Worm (Caenorhabditis elegans) whole organism, L3 larva: ENCODE measurements around the gene abu-12.

Experiments used
- R02D3.7 ChIP-seq: fragments of 150-350 bp; optimal IDR thresholded peaks from 2 replicates; lab custom pipeline; 2014; ENCODE audit warnings: missing biosample characterization, missing genetic modification characterization
- ZK546.5 ChIP-seq: sonication (generic microtip); optimal IDR thresholded peaks from 2 replicates; lab custom pipeline; 2017; ENCODE audit warnings: missing biosample characterization, missing genetic modification characterization
- aly-2 ChIP-seq: fragments of 150-350 bp; optimal IDR thresholded peaks from 2 replicates; lab custom pipeline; 2014; ENCODE audit warnings: missing biosample characterization, missing genetic modification characterization
- ama-1 ChIP-seq: fragments of 150-350 bp; optimal IDR thresholded peaks from 2 replicates; lab custom pipeline; 2018
- ceh-16 ChIP-seq: sonication (generic microtip); optimal IDR thresholded peaks from 2 replicates; lab custom pipeline; 2017; ENCODE audit warnings: missing biosample characterization, missing genetic modification characterization
- ceh-28 ChIP-seq: fragments of 150-350 bp; optimal IDR thresholded peaks from 2 replicates; lab custom pipeline; 2014; ENCODE audit warnings: missing biosample characterization, missing genetic modification reagents, missing genetic modification characterization
- ceh-82 ChIP-seq: fragments of 150-350 bp; optimal IDR thresholded peaks from 2 replicates; lab custom pipeline; 2014; ENCODE audit warnings: missing biosample characterization, missing genetic modification characterization
- ceh-9 ChIP-seq: sonication (generic microtip); optimal IDR thresholded peaks from 2 replicates; lab custom pipeline; 2018; ENCODE audit warnings: missing biosample characterization, missing genetic modification characterization
- daf-12 ChIP-seq: fragments of 150-350 bp; optimal IDR thresholded peaks from 2 replicates; lab custom pipeline; 2014; ENCODE audit warnings: missing biosample characterization, missing genetic modification reagents, missing genetic modification characterization
- egl-27 ChIP-seq: sonication (generic microtip); optimal IDR thresholded peaks from 4 replicates; lab custom pipeline; 2017; ENCODE audit warnings: missing biosample characterization, missing genetic modification reagents, missing genetic modification characterization
- elt-1 ChIP-seq: fragments of 150-350 bp; optimal IDR thresholded peaks from 2 replicates; lab custom pipeline; 2014; ENCODE audit warnings: missing biosample characterization, missing genetic modification characterization
- elt-2 ChIP-seq: sonication (generic microtip); optimal IDR thresholded peaks from 2 replicates; lab custom pipeline; 2016; ENCODE audit warnings: missing genetic modification reagents, mild to moderate bottlenecking, missing genetic modification characterization, missing compliant biosample characterization
- elt-3 ChIP-seq, 3 experiments: fragments of 150-350 bp in 1 of 3; sonication (generic microtip) in 2 of 3; optimal IDR thresholded peaks; 2 replicates in 2 of 3; 4 replicates in 1 of 3; lab custom pipeline; 2014 to 2017; ENCODE audit warnings: missing biosample characterization in 3 of 3, missing genetic modification characterization in 3 of 3
- eor-1 ChIP-seq, 2 experiments: fragments of 150-350 bp; optimal IDR thresholded peaks; 2 replicates each; lab custom pipeline; 2014 to 2018; ENCODE audit warnings: missing biosample characterization in 2 of 2, missing genetic modification characterization in 2 of 2
- fkh-10 ChIP-seq: sonication (generic microtip); optimal IDR thresholded peaks from 2 replicates; lab custom pipeline; 2017; ENCODE audit warnings: missing biosample characterization, missing genetic modification reagents, missing genetic modification characterization
- fkh-2 ChIP-seq: fragments of 150-350 bp; optimal IDR thresholded peaks from 2 replicates; lab custom pipeline; 2014; ENCODE audit warnings: missing biosample characterization, missing genetic modification reagents, missing genetic modification characterization
- hmg-11 ChIP-seq: sonication (generic microtip); optimal IDR thresholded peaks from 2 replicates; lab custom pipeline; 2016; ENCODE audit warnings: missing genetic modification characterization, missing compliant biosample characterization
- jun-1 ChIP-seq: fragments of 150-350 bp; optimal IDR thresholded peaks from 2 replicates; lab custom pipeline; 2014; ENCODE audit warnings: missing biosample characterization, missing genetic modification reagents, missing genetic modification characterization
- lsy-12 ChIP-seq: sonication (generic microtip); optimal IDR thresholded peaks from 2 replicates; lab custom pipeline; 2016; ENCODE audit warnings: mild to moderate bottlenecking, missing genetic modification characterization, missing compliant biosample characterization
- mml-1 ChIP-seq: fragments of 150-350 bp; sonication (generic microtip); optimal IDR thresholded peaks from 3 replicates; lab custom pipeline; 2014; ENCODE audit warnings: missing biosample characterization, missing genetic modification characterization
- nfya-1 ChIP-seq: sonication (generic microtip); optimal IDR thresholded peaks from 2 replicates; lab custom pipeline; 2017; ENCODE audit warnings: missing genetic modification characterization, mild to moderate bottlenecking, missing compliant biosample characterization, antibody characterized with exemption, moderate library complexity; ENCODE audit not compliant: insufficient read depth
- nhr-11 ChIP-seq: fragments of 150-350 bp; optimal IDR thresholded peaks from 2 replicates; lab custom pipeline; 2014; ENCODE audit warnings: missing biosample characterization, missing genetic modification characterization
- nhr-12 ChIP-seq: fragments of 150-350 bp; optimal IDR thresholded peaks from 2 replicates; lab custom pipeline; 2014; ENCODE audit warnings: missing biosample characterization, missing genetic modification characterization
- nhr-23 ChIP-seq: fragments of 150-350 bp; optimal IDR thresholded peaks from 2 replicates; lab custom pipeline; 2014; ENCODE audit warnings: missing biosample characterization, missing genetic modification reagents, missing genetic modification characterization
- nhr-25 ChIP-seq: sonication (generic microtip); optimal IDR thresholded peaks from 2 replicates; lab custom pipeline; 2017; ENCODE audit warnings: missing biosample characterization, missing genetic modification characterization
- nhr-28 ChIP-seq: fragments of 150-350 bp; optimal IDR thresholded peaks from 2 replicates; lab custom pipeline; 2014; ENCODE audit warnings: missing biosample characterization, missing genetic modification characterization
- nhr-43 ChIP-seq: sonication (generic microtip); optimal IDR thresholded peaks from 2 replicates; lab custom pipeline; 2016; ENCODE audit warnings: mild to moderate bottlenecking, missing genetic modification characterization, missing compliant biosample characterization; ENCODE audit not compliant: poor library complexity, severe bottlenecking
- nhr-67 ChIP-seq: fragments of 150-350 bp; optimal IDR thresholded peaks from 2 replicates; lab custom pipeline; 2014; ENCODE audit warnings: missing biosample characterization, missing genetic modification characterization
- nhr-76 ChIP-seq: fragments of 150-350 bp; sonication (generic microtip); optimal IDR thresholded peaks from 5 replicates; lab custom pipeline; 2014; ENCODE audit warnings: missing biosample characterization, missing genetic modification characterization
- nhr-77 ChIP-seq: fragments of 150-350 bp; optimal IDR thresholded peaks from 2 replicates; lab custom pipeline; 2014; ENCODE audit warnings: missing biosample characterization, missing genetic modification characterization
- pha-4 ChIP-seq: fragments of 150-350 bp; optimal IDR thresholded peaks from 2 replicates; lab custom pipeline; 2014; ENCODE audit warnings: missing biosample characterization, missing genetic modification reagents, missing genetic modification characterization
- pqm-1 ChIP-seq: fragments of 150-350 bp; optimal IDR thresholded peaks from 2 replicates; lab custom pipeline; 2017; ENCODE audit warnings: missing biosample characterization, missing genetic modification characterization, inconsistent platforms
- sea-2 ChIP-seq: fragments of 150-350 bp; sonication (generic microtip); optimal IDR thresholded peaks from 4 replicates; lab custom pipeline; 2014; ENCODE audit warnings: missing biosample characterization, missing genetic modification reagents, missing genetic modification characterization
- snpc-4 ChIP-seq: fragments of 150-350 bp; optimal IDR thresholded peaks from 2 replicates; lab custom pipeline; 2014; ENCODE audit warnings: missing biosample characterization, missing genetic modification characterization
- tbx-2 ChIP-seq: sonication (generic microtip); optimal IDR thresholded peaks from 2 replicates; lab custom pipeline; 2016; ENCODE audit warnings: mild to moderate bottlenecking, missing genetic modification characterization, missing compliant biosample characterization
- unc-39 ChIP-seq: sonication (generic microtip); optimal IDR thresholded peaks from 4 replicates; lab custom pipeline; 2017; ENCODE audit warnings: missing biosample characterization, missing genetic modification characterization
- unc-62 ChIP-seq: fragments of 150-350 bp; sonication (generic microtip); optimal IDR thresholded peaks from 4 replicates; lab custom pipeline; 2014; ENCODE audit warnings: missing biosample characterization, missing genetic modification reagents, missing genetic modification characterization
- zag-1 ChIP-seq: fragments of 150-350 bp; optimal IDR thresholded peaks from 2 replicates; lab custom pipeline; 2014; ENCODE audit warnings: missing biosample characterization, missing genetic modification characterization
- ztf-4 ChIP-seq: fragments of 150-350 bp; optimal IDR thresholded peaks from 2 replicates; lab custom pipeline; 2014; ENCODE audit warnings: missing biosample characterization, missing genetic modification characterization

The abu-12 gene

ce11 chrX:457139-457802 lies at the start of gene abu-12:
Gene abu-12, minus strand, starts transcription at chrX:457610.
- TF ChIP-seq elt-3 (tag; optimal IDR thresholded peaks at IDR 0.05; lab: Kevin White, UChicago) (no peak), nhr-25 (tag; lab: Kevin White, UChicago) (peak; percentile 55)

ce11 chrX:506848-507247 lies 49.4 kb upstream of the abu-12 start, which contains the start of gene B0310.2:
Gene B0310.2, minus strand, starts transcription at chrX:506948.
- no peak for TF ChIP-seq ama-1 (lab: Kevin White, UChicago)
- TF ChIP-seq sea-2 (GFP tag; lab: Kevin White, UChicago): no peak
- no peak for TF ChIP-seq nhr-11 (tag; lab: Kevin White, UChicago)
- TF ChIP-seq ZK546.5 (tag; lab: Kevin White, UChicago): no peak
- TF ChIP-seq unc-62 (GFP tag; lab: Kevin White, UChicago): no peak
- TF ChIP-seq pha-4 (tag; lab: Kevin White, UChicago): no peak
- no peak for TF ChIP-seq fkh-10 (GFP tag; lab: Kevin White, UChicago)
- no peak for TF ChIP-seq nhr-12
- no peak for TF ChIP-seq nhr-43 (tag; lab: Kevin White, UChicago)
- no peak for TF ChIP-seq ceh-82 (tag; lab: Kevin White, UChicago)
- no peak for TF ChIP-seq unc-39 (tag; lab: Kevin White, UChicago)

ce11 chrX:505014-505413 lies 47.6 kb upstream of the abu-12 start:
- no peak for TF ChIP-seq R02D3.7 (tag; lab: Kevin White, UChicago)
- no peak for TF ChIP-seq ZK546.5 (tag; lab: Kevin White, UChicago)
- no peak for TF ChIP-seq nhr-76 (tag; lab: Kevin White, UChicago)
- no peak for TF ChIP-seq nhr-23 (tag; lab: Kevin White, UChicago)
- TF ChIP-seq aly-2 (tag; lab: Kevin White, UChicago): no peak
- no peak for TF ChIP-seq fkh-2 (tag; lab: Kevin White, UChicago)
- no peak for TF ChIP-seq daf-12 (tag; lab: Kevin White, UChicago)
- no peak for TF ChIP-seq nhr-28 (tag; lab: Kevin White, UChicago)
- TF ChIP-seq ama-1 (lab: Kevin White, UChicago): no peak
- no peak for TF ChIP-seq nhr-67
- no peak for TF ChIP-seq egl-27 (tag; lab: Kevin White, UChicago)

- TF ChIP-seq elt-3 (tag; optimal IDR thresholded peaks at IDR 0.05; lab: Kevin White, UChicago) (peak in 1 of 3 experiments; percentile 5), nhr-23 (tag; lab: Kevin White, UChicago) (peak; percentile 59), tbx-2 (tag; lab: Kevin White, UChicago) (no peak), lsy-12 (tag; lab: Kevin White, UChicago) (no peak), fkh-2 (tag; lab: Kevin White, UChicago) (no peak), elt-1 (tag; lab: Kevin White, UChicago) (peak; percentile 50), ceh-16 (tag; lab: Kevin White, UChicago) (peak; percentile 13)
Observed at ce11 chrX:504046-504843, 46.8 kb upstream of the abu-12 start.

ce11 chrX:498640-499039 lies 41.2 kb upstream of the abu-12 start:
- TF ChIP-seq nhr-11 (tag; lab: Kevin White, UChicago) (no peak), jun-1 (no peak), tbx-2 (tag; lab: Kevin White, UChicago) (no peak), nfya-1 (tag; lab: Kevin White, UChicago) (peak; percentile 28), ztf-4 (tag; lab: Kevin White, UChicago) (no peak), hmg-11 (tag; lab: Kevin White, UChicago) (no peak), unc-62 (GFP tag; lab: Kevin White, UChicago) (no peak), snpc-4 (tag; lab: Kevin White, UChicago) (no peak), sea-2 (GFP tag; lab: Kevin White, UChicago) (no peak), pqm-1 (no peak), pha-4 (tag; lab: Kevin White, UChicago) (no peak), zag-1 (tag; lab: Kevin White, UChicago) (no peak), elt-2 (no peak), mml-1 (tag; lab: Kevin White, UChicago) (no peak), R02D3.7 (tag; lab: Kevin White, UChicago) (no peak), fkh-2 (tag; lab: Kevin White, UChicago) (no peak), unc-39 (tag; lab: Kevin White, UChicago) (no peak), eor-1 (tag; optimal IDR thresholded peaks at IDR 0.05; lab: Kevin White, UChicago) (no peak), lsy-12 (tag; lab: Kevin White, UChicago) (no peak), egl-27 (tag; lab: Kevin White, UChicago) (no peak), ZK546.5 (tag; lab: Kevin White, UChicago) (no peak), nhr-67 (no peak), aly-2 (tag; lab: Kevin White, UChicago) (no peak), ceh-28 (tag; lab: Kevin White, UChicago) (peak; percentile 80), ceh-9 (tag; lab: Kevin White, UChicago) (no peak), nhr-43 (tag; lab: Kevin White, UChicago) (peak; percentile 24), elt-1 (tag; lab: Kevin White, UChicago) (no peak), nhr-23 (tag; lab: Kevin White, UChicago) (peak; percentile 19), nhr-77 (tag; lab: Kevin White, UChicago) (no peak)
